Fruit fly (Drosophila melanogaster) whole organism, adult: Measurements from ENCODE around the gene CG17343.

Experiments used
- CG11617 ChIP-seq: fragments of 200-800 bp; sonication (Bioruptor generic); optimal IDR thresholded peaks from 2 replicates; lab custom pipeline; 2017; ENCODE audit warnings: mild to moderate bottlenecking, missing biosample characterization, missing genetic modification reagents, missing genetic modification characterization
- CG12768 ChIP-seq: fragments of 200-800 bp; sonication (Bioruptor generic); optimal IDR thresholded peaks from 2 replicates; lab custom pipeline; 2017; ENCODE audit warnings: missing biosample characterization, missing genetic modification characterization, mild to moderate bottlenecking, moderate library complexity, missing genetic modification reagents
- CG14711 ChIP-seq: fragments of 200-800 bp; sonication (Bioruptor generic); optimal IDR thresholded peaks from 2 replicates; lab custom pipeline; 2018; ENCODE audit warnings: missing biosample characterization, mild to moderate bottlenecking, missing genetic modification characterization, moderate library complexity
- CG1620 ChIP-seq: fragments of 200-800 bp; sonication (Bioruptor generic); optimal IDR thresholded peaks from 2 replicates; lab custom pipeline; 2016; ENCODE audit warnings: missing biosample characterization, missing genetic modification characterization
- CG33017 ChIP-seq: fragments of 200-800 bp; sonication (Bioruptor generic); optimal IDR thresholded peaks from 2 replicates; lab custom pipeline; 2018; ENCODE audit warnings: missing biosample characterization, mild to moderate bottlenecking, missing genetic modification characterization, moderate library complexity
- CG5204 ChIP-seq: fragments of 200-800 bp; sonication (Bioruptor generic); optimal IDR thresholded peaks from 2 replicates; lab custom pipeline; 2016; ENCODE audit warnings: missing biosample characterization, missing genetic modification characterization
- CG7045 ChIP-seq: fragments of 200-800 bp; sonication (Bioruptor generic); optimal IDR thresholded peaks from 2 replicates; lab custom pipeline; 2017; ENCODE audit warnings: missing biosample characterization, mild to moderate bottlenecking, missing genetic modification characterization
- CG7101 ChIP-seq: fragments of 200-800 bp; sonication (Bioruptor generic); optimal IDR thresholded peaks from 2 replicates; lab custom pipeline; 2018; ENCODE audit warnings: missing biosample characterization, mild to moderate bottlenecking, missing genetic modification characterization, moderate library complexity
- Clk ChIP-seq: fragments of 200-800 bp; sonication (Bioruptor generic); optimal IDR thresholded peaks from 2 replicates; lab custom pipeline; 2017; ENCODE audit warnings: missing biosample characterization, missing genetic modification characterization
- Crg-1 ChIP-seq: fragments of 200-800 bp; sonication (Bioruptor generic); optimal IDR thresholded peaks from 2 replicates; lab custom pipeline; 2016; ENCODE audit warnings: missing biosample characterization, missing genetic modification characterization
- Hr96 ChIP-seq: fragments of 200-800 bp; sonication (Bioruptor generic); optimal IDR thresholded peaks from 2 replicates; lab custom pipeline; 2016; ENCODE audit warnings: missing biosample characterization, missing genetic modification characterization
- Mnt ChIP-seq: fragments of 200-800 bp; sonication (Bioruptor generic); optimal IDR thresholded peaks from 2 replicates; lab custom pipeline; 2016; ENCODE audit warnings: missing biosample characterization, mild to moderate bottlenecking, missing genetic modification characterization
- bab1 ChIP-seq: fragments of 200-800 bp; sonication (Bioruptor generic); optimal IDR thresholded peaks from 3 replicates; lab custom pipeline; 2019; ENCODE audit warnings: missing biosample characterization, mild to moderate bottlenecking, missing genetic modification characterization, moderate library complexity
- cic ChIP-seq: fragments of 200-800 bp; sonication (Bioruptor generic); optimal IDR thresholded peaks from 2 replicates; lab custom pipeline; 2017; ENCODE audit warnings: missing biosample characterization, mild to moderate bottlenecking, missing genetic modification characterization, moderate library complexity
- cnc ChIP-seq, 2 experiments: fragments of >200 bp; optimal IDR thresholded peaks; 2 replicates each; lab custom pipeline; 2017
- kay ChIP-seq: fragments of 200-800 bp; sonication (Bioruptor generic); peaks from one replicate; lab custom pipeline; 2016; ENCODE audit warnings: missing biosample characterization, missing genetic modification characterization, borderline replicate concordance
- ovo ChIP-seq: fragments of 200-800 bp; sonication (Bioruptor generic); optimal IDR thresholded peaks from 2 replicates; lab custom pipeline; 2016; ENCODE audit warnings: missing biosample characterization, missing genetic modification characterization
- pad ChIP-seq: fragments of 200-800 bp; sonication (Bioruptor generic); optimal IDR thresholded peaks from 3 replicates; lab custom pipeline; 2017; ENCODE audit warnings: missing biosample characterization, missing genetic modification characterization, mild to moderate bottlenecking, moderate library complexity, missing genetic modification reagents
- tj ChIP-seq: fragments of 200-800 bp; sonication (Bioruptor generic); optimal IDR thresholded peaks from 3 replicates; lab custom pipeline; 2017; ENCODE audit warnings: missing biosample characterization, mild to moderate bottlenecking, missing genetic modification characterization, moderate library complexity
- toe ChIP-seq: fragments of 200-800 bp; sonication (Bioruptor generic); optimal IDR thresholded peaks from 2 replicates; lab custom pipeline; 2016; ENCODE audit warnings: missing biosample characterization, missing genetic modification characterization

Gene CG17343

dm6 chr2L:19053860-19054515 lies 10.7 kb upstream of the CG17343 start, which contains the start of gene CG10492:
Gene CG10492, plus strand, starts transcription at chr2L:19054078.
- TF ChIP-seq CG11617 (GFP tag; lab: Kevin White, UChicago) (peak; percentile 50), CG33017 (tag; lab: Kevin White, UChicago) (no peak), Mnt (GFP tag; lab: Kevin White, UChicago) (peak; percentile 79), CG5204 (GFP tag; lab: Kevin White, UChicago) (no peak), CG14711 (no peak), Clk (peak; percentile 17), Hr96 (GFP tag; lab: Kevin White, UChicago) (no peak), Crg-1 (no peak), tj (GFP tag; lab: Kevin White, UChicago) (peak; percentile 65), cic (GFP tag; lab: Kevin White, UChicago) (peak; percentile 55), ovo (GFP tag; lab: Kevin White, UChicago) (no peak), bab1 (peak; percentile 5), CG12768 (GFP tag; lab: Kevin White, UChicago) (peak; percentile 39), cnc (optimal IDR thresholded peaks at IDR 0.05; lab: Kevin White, UChicago) (no peak), CG7045 (GFP tag; lab: Kevin White, UChicago) (no peak), pad (peak; percentile 45), toe (GFP tag; lab: Kevin White, UChicago) (no peak), CG1620 (GFP tag; lab: Kevin White, UChicago) (no peak), CG7101 (no peak), kay (GFP tag; lab: Kevin White, UChicago) (no peak)

- TF ChIP-seq pad: no peak
- no peak for TF ChIP-seq Mnt (GFP tag; lab: Kevin White, UChicago)
- no peak for TF ChIP-seq Crg-1
- TF ChIP-seq bab1: no peak
- TF ChIP-seq cnc (optimal IDR thresholded peaks at IDR 0.05; lab: Kevin White, UChicago): no peak
- no peak for TF ChIP-seq Clk
- TF ChIP-seq cic (GFP tag; lab: Kevin White, UChicago): no peak
- no peak for TF ChIP-seq CG33017 (tag; lab: Kevin White, UChicago)
- TF ChIP-seq Hr96 (GFP tag; lab: Kevin White, UChicago): no peak
- TF ChIP-seq ovo (GFP tag; lab: Kevin White, UChicago): no peak
- no peak for TF ChIP-seq tj (GFP tag; lab: Kevin White, UChicago)
- TF ChIP-seq CG14711: no peak
- no peak for TF ChIP-seq CG1620 (GFP tag; lab: Kevin White, UChicago)
- TF ChIP-seq CG11617 (GFP tag; lab: Kevin White, UChicago): no peak
- no peak for TF ChIP-seq kay (GFP tag; lab: Kevin White, UChicago)
- no peak for TF ChIP-seq toe (GFP tag; lab: Kevin White, UChicago)
- no peak for TF ChIP-seq CG12768 (GFP tag; lab: Kevin White, UChicago)
- TF ChIP-seq CG7045 (GFP tag; lab: Kevin White, UChicago): no peak
These were observed 10.2 kb upstream of the CG17343 start for dm6 chr2L:19054516-19054887.

- TF ChIP-seq bab1 (no peak), CG7101 (no peak), ovo (GFP tag; lab: Kevin White, UChicago) (no peak), Hr96 (GFP tag; lab: Kevin White, UChicago) (no peak), Mnt (GFP tag; lab: Kevin White, UChicago) (no peak), Clk (no peak), cic (GFP tag; lab: Kevin White, UChicago) (no peak), CG5204 (GFP tag; lab: Kevin White, UChicago) (no peak), Crg-1 (no peak), CG33017 (tag; lab: Kevin White, UChicago) (no peak), cnc (optimal IDR thresholded peaks at IDR 0.05; lab: Kevin White, UChicago) (no peak), CG12768 (GFP tag; lab: Kevin White, UChicago) (no peak), CG11617 (GFP tag; lab: Kevin White, UChicago) (no peak), CG1620 (GFP tag; lab: Kevin White, UChicago) (no peak), tj (GFP tag; lab: Kevin White, UChicago) (no peak), CG14711 (no peak), CG7045 (GFP tag; lab: Kevin White, UChicago) (no peak), kay (GFP tag; lab: Kevin White, UChicago) (no peak)
These were observed 6.9 kb upstream of the CG17343 start for dm6 chr2L:19057799-19058198.

DNA sequence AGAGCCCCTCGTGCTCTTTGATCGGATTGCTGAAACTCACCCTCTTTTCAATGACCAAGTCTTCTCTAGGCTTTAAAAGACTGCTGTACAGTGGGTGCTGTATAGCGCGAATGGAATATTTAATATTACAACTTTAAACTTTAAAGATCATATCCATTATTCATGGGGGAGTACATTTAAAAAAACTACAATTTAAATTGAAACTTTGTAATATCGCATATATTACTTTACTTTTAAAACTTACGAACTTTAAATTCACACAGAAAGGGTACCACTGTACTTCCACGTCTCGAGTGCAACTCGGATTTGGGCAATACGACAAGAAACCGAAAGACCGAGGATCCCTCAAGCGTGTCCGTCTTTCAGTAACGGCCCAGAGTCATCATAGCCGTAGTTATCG lies 5.8 kb upstream of the CG17343 start, which contains the start of gene Phlpp:
Phlpp (plus strand) TSS at position 214 of the 400 bp plus-strand sequence.
- no peak for TF ChIP-seq CG1620 (GFP tag; lab: Kevin White, UChicago)
- TF ChIP-seq bab1: peak; percentile 42

dm6 chr2L:19063090-19063692 lies 1.5 kb upstream of the CG17343 start, which contains the start of gene Dus4:
Gene Dus4, plus strand, starts transcription at chr2L:19063295.
- TF ChIP-seq CG5204 (GFP tag; lab: Kevin White, UChicago) (no peak), Mnt (GFP tag; lab: Kevin White, UChicago) (peak; percentile 58)

dm6 chr2L:19068393-19068792 lies 3.7 kb downstream of the CG17343 start:
- TF ChIP-seq Crg-1 (no peak), toe (GFP tag; lab: Kevin White, UChicago) (no peak), kay (GFP tag; lab: Kevin White, UChicago) (no peak), Hr96 (GFP tag; lab: Kevin White, UChicago) (no peak), tj (GFP tag; lab: Kevin White, UChicago) (no peak), pad (peak; percentile 32)
